Fruit fly (Drosophila melanogaster) whole organism, embryonic: ENCODE results near the gene lin-52.
A peak's percentile ranks its signal among the peaks of the same experiment; 100 is the strongest.

Experiments
- CG1024 ChIP-seq: fragments of 200-800 bp; sonication (Bioruptor generic); IDR thresholded peaks from 2 replicates; pipeline ENCODE4 v1.3.6; 2022; ENCODE audit warnings: missing biosample characterization, missing genetic modification characterization
- CG10431 ChIP-seq: fragments of 200-800 bp; sonication (Bioruptor generic); optimal IDR thresholded peaks from 3 replicates; lab custom pipeline; 2018; ENCODE audit warnings: missing biosample characterization, mild to moderate bottlenecking, missing genetic modification characterization
- CG11504 ChIP-seq: fragments of 200-800 bp; sonication (Bioruptor generic); optimal IDR thresholded peaks from 3 replicates; lab custom pipeline; 2019; ENCODE audit warnings: missing biosample characterization, mild to moderate bottlenecking, missing genetic modification characterization, moderate library complexity
- CG12104 ChIP-seq: fragments of 200-800 bp; sonication (Bioruptor generic); optimal IDR thresholded peaks from 3 replicates; lab custom pipeline; 2016; ENCODE audit warnings: missing biosample characterization, missing genetic modification characterization
- CG12659 ChIP-seq: fragments of 200-800 bp; sonication (Bioruptor generic); optimal IDR thresholded peaks from 3 replicates; lab custom pipeline; 2017; ENCODE audit warnings: mild to moderate bottlenecking, missing biosample characterization, missing genetic modification reagents, missing genetic modification characterization
- CG14667 ChIP-seq: fragments of 200-800 bp; sonication (Bioruptor generic); IDR thresholded peaks from 2 replicates; pipeline ENCODE4 v1.3.6; 2022; ENCODE audit warnings: missing biosample characterization, missing genetic modification characterization
- CG1647 ChIP-seq: fragments of 200-800 bp; sonication (Bioruptor generic); optimal IDR thresholded peaks from 3 replicates; lab custom pipeline; 2016; ENCODE audit warnings: missing biosample characterization, missing genetic modification characterization
- CG18262 ChIP-seq: fragments of 200-800 bp; optimal IDR thresholded peaks from 3 replicates; lab custom pipeline; 2019; ENCODE audit warnings: missing biosample characterization, mild to moderate bottlenecking, missing genetic modification characterization, moderate library complexity
- CG1832 ChIP-seq: fragments of 200-800 bp; sonication (Bioruptor generic); optimal IDR thresholded peaks from 2 replicates; lab custom pipeline; 2017; ENCODE audit warnings: missing biosample characterization, mild to moderate bottlenecking, missing genetic modification characterization, inconsistent platforms
- CG32767 ChIP-seq: fragments of 200-800 bp; sonication (Bioruptor generic); IDR thresholded peaks from 2 replicates; pipeline ENCODE4 v1.3.6; 2022; ENCODE audit warnings: missing biosample characterization, missing genetic modification characterization
- CG42726 ChIP-seq: fragments of 200-800 bp; sonication (Bioruptor generic); IDR thresholded peaks from 2 replicates; pipeline ENCODE4 v1.3.6; 2022; ENCODE audit warnings: missing biosample characterization, missing genetic modification characterization; ENCODE audit not compliant: partially characterized antibody
- CG6791 ChIP-seq: fragments of 200-800 bp; sonication (Bioruptor generic); IDR thresholded peaks from 3 replicates; pipeline ENCODE4 v1.3.6; 2022; ENCODE audit warnings: missing biosample characterization, missing genetic modification characterization; ENCODE audit not compliant: partially characterized antibody
- CG8765 ChIP-seq: fragments of 200-800 bp; sonication (Bioruptor generic); IDR thresholded peaks from 2 replicates; pipeline ENCODE4 v1.3.6; 2022; ENCODE audit warnings: missing biosample characterization, missing genetic modification characterization
- CG8924 ChIP-seq: fragments of 200-800 bp; optimal IDR thresholded peaks from 3 replicates; lab custom pipeline; 2019; ENCODE audit warnings: missing biosample characterization, mild to moderate bottlenecking, missing genetic modification characterization, moderate library complexity
- CG9727 ChIP-seq: fragments of 200-800 bp; sonication (Bioruptor generic); optimal IDR thresholded peaks from 3 replicates; lab custom pipeline; 2017; ENCODE audit warnings: missing biosample characterization, mild to moderate bottlenecking, missing genetic modification characterization
- CG9797 ChIP-seq: fragments of 200-800 bp; sonication (Bioruptor generic); optimal IDR thresholded peaks from 3 replicates; lab custom pipeline; 2018; ENCODE audit warnings: missing biosample characterization, mild to moderate bottlenecking, missing genetic modification characterization
- Dfd ChIP-seq, 2 experiments: fragments of >200 bp; optimal IDR thresholded peaks; 2 replicates each; lab custom pipeline; 2017; ENCODE audit warnings: missing biosample characterization in 2 of 2, missing genetic modification characterization in 2 of 2
- Elba2 ChIP-seq: fragments of 200-800 bp; sonication (Bioruptor generic); optimal IDR thresholded peaks from 3 replicates; lab custom pipeline; 2016; ENCODE audit warnings: missing biosample characterization, missing genetic modification characterization
- H15 ChIP-seq: fragments of 200-800 bp; sonication (Bioruptor generic); IDR thresholded peaks from 3 replicates; pipeline ENCODE4 v1.3.6; 2022; ENCODE audit warnings: missing biosample characterization, missing genetic modification characterization
- HLH4C ChIP-seq: fragments of 200-800 bp; sonication (Bioruptor generic); IDR thresholded peaks from 3 replicates; pipeline ENCODE4 v1.3.6; 2022; ENCODE audit warnings: missing biosample characterization, missing genetic modification characterization; ENCODE audit not compliant: partially characterized antibody
- Hr39 ChIP-seq: fragments of >200 bp; optimal IDR thresholded peaks from 2 replicates; lab custom pipeline; 2017
- Hr78 ChIP-seq, 2 experiments: fragments of 200-800 bp in 1 of 2; fragments of >200 bp in 1 of 2; sonication (Bioruptor generic) in 1 of 2; optimal IDR thresholded peaks; 2 replicates each; lab custom pipeline; 2017 to 2019; ENCODE audit warnings: missing biosample characterization in 2 of 2, missing genetic modification characterization in 2 of 2, mild to moderate bottlenecking in 1 of 2, moderate library complexity in 1 of 2
- Kr ChIP-seq: fragments of 200-800 bp; sonication (Bioruptor generic); optimal IDR thresholded peaks from 2 replicates; lab custom pipeline; 2017; ENCODE audit warnings: missing biosample characterization, mild to moderate bottlenecking, missing genetic modification characterization
- Mad ChIP-seq: fragments of 200-800 bp; sonication (Bioruptor generic); optimal IDR thresholded peaks from 2 replicates; lab custom pipeline; 2016; ENCODE audit warnings: missing biosample characterization, missing genetic modification characterization
- Meics ChIP-seq: fragments of 200-800 bp; sonication (Bioruptor generic); optimal IDR thresholded peaks from 2 replicates; lab custom pipeline; 2017; ENCODE audit warnings: missing biosample characterization, mild to moderate bottlenecking, missing genetic modification characterization
- Side ChIP-seq: fragments of 200-800 bp; sonication (Bioruptor generic); optimal IDR thresholded peaks from 2 replicates; lab custom pipeline; 2016; ENCODE audit warnings: missing biosample characterization, missing genetic modification characterization
- Sry-δ ChIP-seq: fragments of 200-800 bp; sonication (Bioruptor generic); optimal IDR thresholded peaks from 2 replicates; lab custom pipeline; 2016; ENCODE audit warnings: missing biosample characterization, missing genetic modification characterization
- Tbp ChIP-seq: fragments of >200 bp; optimal IDR thresholded peaks from 2 replicates; lab custom pipeline; 2018; ENCODE audit warnings: missing biosample characterization, missing genetic modification characterization
- bigmax ChIP-seq: fragments of 200-800 bp; sonication (Bioruptor generic); optimal IDR thresholded peaks from 2 replicates; lab custom pipeline; 2018; ENCODE audit warnings: missing biosample characterization, mild to moderate bottlenecking, missing genetic modification characterization
- cas ChIP-seq: fragments of 200-800 bp; sonication (Bioruptor generic); IDR thresholded peaks from 2 replicates; pipeline ENCODE4 v1.3.6; 2022; ENCODE audit warnings: missing biosample characterization, missing genetic modification characterization
- danr ChIP-seq: fragments of 200-800 bp; sonication (Bioruptor generic); IDR thresholded peaks from 2 replicates; pipeline ENCODE4 v1.3.6; 2022; ENCODE audit warnings: missing biosample characterization, missing genetic modification characterization
- dysf ChIP-seq: fragments of 200-800 bp; sonication (Bioruptor generic); IDR thresholded peaks from 3 replicates; pipeline ENCODE4 v1.3.6; 2022; ENCODE audit warnings: missing biosample characterization, missing genetic modification characterization
- her ChIP-seq: fragments of 200-800 bp; sonication (Bioruptor generic); optimal IDR thresholded peaks from 2 replicates; lab custom pipeline; 2016; ENCODE audit warnings: missing biosample characterization, missing genetic modification characterization
- ind ChIP-seq: fragments of 200-800 bp; sonication (Bioruptor generic); optimal IDR thresholded peaks from 3 replicates; lab custom pipeline; 2016; ENCODE audit warnings: missing biosample characterization, missing genetic modification characterization
- jumu ChIP-seq: fragments of 200-800 bp; sonication (Bioruptor generic); optimal IDR thresholded peaks from 3 replicates; lab custom pipeline; 2016; ENCODE audit warnings: missing biosample characterization, missing genetic modification characterization
- maf-S ChIP-seq: fragments of 200-800 bp; sonication (Bioruptor generic); optimal IDR thresholded peaks from 2 replicates; lab custom pipeline; 2016; ENCODE audit warnings: missing biosample characterization, missing genetic modification characterization
- phol ChIP-seq: fragments of 200-800 bp; sonication (Bioruptor generic); optimal IDR thresholded peaks from 3 replicates; lab custom pipeline; 2018; ENCODE audit warnings: missing biosample characterization, mild to moderate bottlenecking, missing genetic modification characterization, moderate library complexity
- pita ChIP-seq: fragments of 200-800 bp; sonication (Bioruptor generic); optimal IDR thresholded peaks from 2 replicates; lab custom pipeline; 2017; ENCODE audit warnings: missing biosample characterization, mild to moderate bottlenecking, missing genetic modification characterization
- psq ChIP-seq: fragments of 200-800 bp; sonication (Bioruptor generic); optimal IDR thresholded peaks from 2 replicates; lab custom pipeline; 2017; ENCODE audit warnings: missing biosample characterization, missing genetic modification characterization
- pum ChIP-seq: fragments of 200-800 bp; sonication (Bioruptor generic); optimal IDR thresholded peaks from 2 replicates; lab custom pipeline; 2016; ENCODE audit warnings: missing biosample characterization, missing genetic modification characterization
- row ChIP-seq: fragments of 200-800 bp; sonication (Bioruptor generic); IDR thresholded peaks from 3 replicates; pipeline ENCODE4 v1.3.6; 2022; ENCODE audit warnings: missing biosample characterization, missing genetic modification characterization
- sens-2 ChIP-seq: fragments of 200-800 bp; sonication (Bioruptor generic); IDR thresholded peaks from 2 replicates; pipeline ENCODE4 v1.3.6; 2022; ENCODE audit warnings: missing biosample characterization, missing genetic modification characterization
- seq ChIP-seq: fragments of 200-800 bp; sonication (Bioruptor generic); IDR thresholded peaks from 2 replicates; pipeline ENCODE4 v1.3.6; 2022; ENCODE audit warnings: missing biosample characterization, missing genetic modification characterization
- trh ChIP-seq: fragments of 200-800 bp; sonication (Bioruptor generic); optimal IDR thresholded peaks from 2 replicates; lab custom pipeline; 2016; ENCODE audit warnings: missing biosample characterization, missing genetic modification characterization
- ttk ChIP-seq: fragments of 200-800 bp; sonication (Bioruptor generic); IDR thresholded peaks from 2 replicates; pipeline ENCODE4 v2.1.2; 2022; ENCODE audit warnings: missing biosample characterization, missing genetic modification characterization
- vvl ChIP-seq: fragments of 200-800 bp; sonication (Bioruptor generic); IDR thresholded peaks from 2 replicates; pipeline ENCODE4 v1.3.6; 2022; ENCODE audit warnings: missing biosample characterization, missing genetic modification characterization
- wor ChIP-seq: fragments of 200-800 bp; sonication (Bioruptor generic); IDR thresholded peaks from 2 replicates; pipeline ENCODE4 v1.3.6; 2022; ENCODE audit warnings: missing biosample characterization, missing genetic modification characterization
- zen2 ChIP-seq: fragments of 200-800 bp; sonication (Bioruptor generic); IDR thresholded peaks from 3 replicates; pipeline ENCODE4 v1.3.6; 2022; ENCODE audit warnings: missing biosample characterization, missing genetic modification characterization; ENCODE audit not compliant: partially characterized antibody

lin-52 gene

dm6 chrX:5746864-5747861, 7.6 kb downstream of the lin-52 start, which contains the start of the genes IntS6 and Rtel1 (continued):
- TF ChIP-seq HLH4C (GFP tag; lab: Robert Waterston, UW) (peak; percentile 47; the same call in 1 of the 3 replicates), CG6791 (GFP tag; lab: Robert Waterston, UW) (peak; percentile 31; the same call in 1 of the 3 replicates), Hr78 (GFP tag; optimal IDR thresholded peaks at IDR 0.05; lab: Kevin White, UChicago) (peak in 1 of 2 experiments; percentile 59), CG10431 (peak; percentile 52), pita (GFP tag; lab: Kevin White, UChicago) (no peak), row (GFP tag; lab: Robert Waterston, UW) (peak; percentile 98), Kr (GFP tag; lab: Kevin White, UChicago) (peak; percentile 2), pum (GFP tag; lab: Kevin White, UChicago) (peak; percentile 93), zen2 (GFP tag; lab: Robert Waterston, UW) (no peak), CG9727 (GFP tag; lab: Kevin White, UChicago) (peak; percentile 84), CG1647 (GFP tag; lab: Kevin White, UChicago) (peak; percentile 84), Sry-δ (GFP tag; lab: Kevin White, UChicago) (peak; percentile 65), ttk (GFP tag; lab: Robert Waterston, UW) (peak; percentile 87), Side (GFP tag; lab: Kevin White, UChicago) (peak; percentile 88), Meics (peak; percentile 90), Elba2 (GFP tag; lab: Kevin White, UChicago) (peak; percentile 39), wor (GFP tag; lab: Robert Waterston, UW) (peak; percentile 85), CG12659 (peak; percentile 91), vvl (GFP tag; lab: Robert Waterston, UW) (peak; percentile 92), ind (peak; percentile 95), bigmax (GFP tag; lab: Kevin White, UChicago) (no peak), Tbp (no peak), maf-S (GFP tag; lab: Kevin White, UChicago) (peak; percentile 89), danr (GFP tag; lab: Robert Waterston, UW) (peak; percentile 72), CG9797 (GFP tag; lab: Kevin White, UChicago) (peak; percentile 84), jumu (GFP tag; lab: Kevin White, UChicago) (peak; percentile 93), phol (peak; percentile 89), CG8765 (GFP tag; lab: Robert Waterston, UW) (peak; percentile 83), CG18262 (tag; lab: Kevin White, UChicago) (peak; percentile 87), CG11504 (tag; lab: Kevin White, UChicago) (peak; percentile 90), her (peak; percentile 90), CG8924 (peak; percentile 91), dysf (GFP tag; lab: Robert Waterston, UW) (peak; percentile 94), Hr39 (no peak), psq (GFP tag; lab: Kevin White, UChicago) (peak; percentile 54), CG42726 (peak; percentile 63; the same call in 1 of the 2 replicates), Mad (GFP tag; lab: Kevin White, UChicago) (peak; percentile 80), trh (GFP tag; lab: Kevin White, UChicago) (peak; percentile 51), CG12104 (peak; percentile 77), CG14667 (GFP tag; lab: Robert Waterston, UW) (peak; percentile 82), CG1832 (GFP tag; lab: Kevin White, UChicago) (peak; percentile 96), CG1024 (GFP tag; lab: Robert Waterston, UW) (peak; percentile 67), CG32767 (GFP tag; lab: Robert Waterston, UW) (peak; percentile 75), H15 (GFP tag; lab: Robert Waterston, UW) (peak; percentile 68; the same call in 2 of the 3 replicates), seq (GFP tag; lab: Robert Waterston, UW) (peak; percentile 92), cas (GFP tag; lab: Robert Waterston, UW) (peak; percentile 66; the same call in 1 of the 2 replicates), Dfd (GFP tag; optimal IDR thresholded peaks at IDR 0.05; lab: Kevin White, UChicago) (no peak), sens-2 (GFP tag; lab: Robert Waterston, UW) (peak; percentile 64; the same call in 1 of the 2 replicates)
